Fruit fly (Drosophila melanogaster) whole organism, embryonic: ENCODE data around the gene CG1785.

ENCODE experiments used
- Antp ChIP-seq: fragments of 200-800 bp; sonication (Bioruptor generic); optimal IDR thresholded peaks from 3 replicates; lab custom pipeline; 2016; ENCODE audit warnings: missing biosample characterization, missing genetic modification characterization
- Blimp-1 ChIP-seq: fragments of 200-800 bp; sonication (Bioruptor generic); optimal IDR thresholded peaks from 3 replicates; lab custom pipeline; 2018; ENCODE audit warnings: missing biosample characterization, missing genetic modification characterization, mild to moderate bottlenecking, moderate library complexity, missing genetic modification reagents
- CG10366 ChIP-seq: fragments of 200-800 bp; sonication (Bioruptor generic); IDR thresholded peaks from 2 replicates; pipeline ENCODE4 v1.3.6; 2022; ENCODE audit warnings: missing biosample characterization, missing genetic modification characterization
- CG11723 ChIP-seq: fragments of 200-800 bp; sonication (Bioruptor generic); optimal IDR thresholded peaks from 2 replicates; lab custom pipeline; 2017; ENCODE audit warnings: missing biosample characterization, mild to moderate bottlenecking, missing genetic modification characterization
- CG13424 ChIP-seq: fragments of 200-800 bp; sonication (Bioruptor generic); optimal IDR thresholded peaks from 2 replicates; lab custom pipeline; 2019; ENCODE audit warnings: missing biosample characterization, mild to moderate bottlenecking, missing genetic modification characterization, moderate library complexity
- CG1647 ChIP-seq: fragments of 200-800 bp; sonication (Bioruptor generic); optimal IDR thresholded peaks from 3 replicates; lab custom pipeline; 2016; ENCODE audit warnings: missing biosample characterization, missing genetic modification characterization
- CG18764 ChIP-seq: fragments of 200-800 bp; sonication (Bioruptor generic); optimal IDR thresholded peaks from 3 replicates; lab custom pipeline; 2016; ENCODE audit warnings: missing biosample characterization, missing genetic modification characterization
- CG2202 ChIP-seq: fragments of 200-800 bp; sonication (Bioruptor generic); optimal IDR thresholded peaks from 2 replicates; lab custom pipeline; 2018; ENCODE audit warnings: missing biosample characterization, mild to moderate bottlenecking, missing genetic modification characterization
- CG2712 ChIP-seq: fragments of 200-800 bp; optimal IDR thresholded peaks from 3 replicates; lab custom pipeline; 2019; ENCODE audit warnings: missing biosample characterization, mild to moderate bottlenecking, missing genetic modification characterization, moderate library complexity
- CG30403 ChIP-seq: fragments of 200-800 bp; sonication (Bioruptor generic); optimal IDR thresholded peaks from 3 replicates; lab custom pipeline; 2016; ENCODE audit warnings: missing biosample characterization, missing genetic modification characterization
- CG32532 ChIP-seq: fragments of 200-800 bp; sonication (Bioruptor generic); IDR thresholded peaks from 2 replicates; pipeline ENCODE4 v1.3.6; 2022; ENCODE audit warnings: missing biosample characterization, missing genetic modification characterization
- CG32772 ChIP-seq: fragments of 200-800 bp; sonication (Bioruptor generic); IDR thresholded peaks from 2 replicates; pipeline ENCODE4 v1.3.6; 2022; ENCODE audit warnings: missing biosample characterization, missing genetic modification characterization
- CG33557 ChIP-seq: fragments of 200-800 bp; sonication (Bioruptor generic); optimal IDR thresholded peaks from 2 replicates; lab custom pipeline; 2019; ENCODE audit warnings: missing biosample characterization, mild to moderate bottlenecking, missing genetic modification characterization, moderate library complexity
- CG3407 ChIP-seq: fragments of 200-800 bp; sonication (Bioruptor generic); optimal IDR thresholded peaks from 2 replicates; lab custom pipeline; 2018; ENCODE audit warnings: missing biosample characterization, mild to moderate bottlenecking, missing genetic modification characterization
- CG43689 ChIP-seq: fragments of 200-800 bp; sonication (Bioruptor generic); IDR thresholded peaks from 2 replicates; pipeline ENCODE4 v1.3.6; 2022; ENCODE audit warnings: missing biosample characterization, missing genetic modification characterization
- CG4404 ChIP-seq: fragments of 200-800 bp; sonication (Bioruptor generic); IDR thresholded peaks from 2 replicates; pipeline ENCODE4 v1.3.6; 2022; ENCODE audit warnings: missing biosample characterization, missing genetic modification characterization
- CG7786 ChIP-seq: fragments of 200-800 bp; sonication (Bioruptor generic); optimal IDR thresholded peaks from 2 replicates; lab custom pipeline; 2016; ENCODE audit warnings: missing biosample characterization, missing genetic modification characterization
- CG8765 ChIP-seq: fragments of 200-800 bp; sonication (Bioruptor generic); IDR thresholded peaks from 2 replicates; pipeline ENCODE4 v1.3.6; 2022; ENCODE audit warnings: missing biosample characterization, missing genetic modification characterization
- Dfd ChIP-seq, 2 experiments: fragments of >200 bp; optimal IDR thresholded peaks; 2 replicates each; lab custom pipeline; 2017; ENCODE audit warnings: missing biosample characterization in 2 of 2, missing genetic modification characterization in 2 of 2
- Dip2 ChIP-seq: fragments of 200-800 bp; sonication (Bioruptor generic); IDR thresholded peaks from 2 replicates; pipeline ENCODE4 v1.3.6; 2022; ENCODE audit warnings: missing biosample characterization, missing genetic modification characterization
- Hsf ChIP-seq: fragments of 200-800 bp; sonication (Bioruptor generic); optimal IDR thresholded peaks from 3 replicates; lab custom pipeline; 2016; ENCODE audit warnings: missing biosample characterization, missing genetic modification characterization
- Lhr ChIP-seq: fragments of 200-800 bp; sonication (Bioruptor generic); optimal IDR thresholded peaks from 3 replicates; lab custom pipeline; 2017; ENCODE audit warnings: mild to moderate bottlenecking, missing biosample characterization, missing genetic modification reagents, missing genetic modification characterization
- Med ChIP-seq: fragments of 200-800 bp; sonication (Bioruptor generic); peaks from one replicate; lab custom pipeline; 2016; ENCODE audit warnings: missing biosample characterization, missing genetic modification characterization, mild to moderate bottlenecking, inconsistent platforms, moderate library complexity
- NC2β ChIP-seq: fragments of 200-800 bp; sonication (Bioruptor generic); optimal IDR thresholded peaks from 2 replicates; lab custom pipeline; 2016; ENCODE audit warnings: missing biosample characterization, missing genetic modification characterization
- Ptx1 ChIP-seq: fragments of 200-800 bp; sonication (Bioruptor generic); IDR thresholded peaks from 2 replicates; pipeline ENCODE4 v1.3.6; 2022; ENCODE audit warnings: missing biosample characterization, missing genetic modification characterization
- Sin3A ChIP-seq: fragments of >200 bp; optimal IDR thresholded peaks from 2 replicates; lab custom pipeline; 2018
- Spps ChIP-seq: fragments of 200-800 bp; sonication (Bioruptor generic); optimal IDR thresholded peaks from 2 replicates; lab custom pipeline; 2018; ENCODE audit warnings: missing biosample characterization, mild to moderate bottlenecking, missing genetic modification characterization
- TFAM ChIP-seq: fragments of 200-800 bp; sonication (Bioruptor generic); optimal IDR thresholded peaks from 2 replicates; lab custom pipeline; 2017; ENCODE audit warnings: missing biosample characterization, missing genetic modification characterization, inconsistent platforms
- Trl ChIP-seq, 3 experiments: fragments of >200 bp in 2 of 3; fragments of 200-800 bp in 1 of 3; sonication (Bioruptor generic) in 1 of 3; optimal IDR thresholded peaks; 2 replicates in 1 of 3; 3 replicates in 2 of 3; lab custom pipeline; 2016 to 2017; ENCODE audit warnings: missing biosample characterization in 1 of 3, missing genetic modification characterization in 1 of 3
- Usf ChIP-seq: fragments of 200-800 bp; sonication (Bioruptor generic); optimal IDR thresholded peaks from 2 replicates; lab custom pipeline; 2017; ENCODE audit warnings: missing genotype, missing biosample characterization, missing genetic modification characterization
- chm ChIP-seq: fragments of 200-800 bp; sonication (Bioruptor generic); IDR thresholded peaks from 2 replicates; pipeline ENCODE4 v1.3.6; 2022; ENCODE audit warnings: missing biosample characterization, missing genetic modification characterization
- crol ChIP-seq: fragments of 200-800 bp; sonication (Bioruptor generic); IDR thresholded peaks from 2 replicates; pipeline ENCODE4 v1.3.6; 2022; ENCODE audit warnings: missing biosample characterization, missing genetic modification characterization
- dmrt99B ChIP-seq: fragments of 200-800 bp; sonication (Bioruptor generic); optimal IDR thresholded peaks from 2 replicates; lab custom pipeline; 2018; ENCODE audit warnings: missing biosample characterization, mild to moderate bottlenecking, missing genetic modification characterization, moderate library complexity
- ewg ChIP-seq: fragments of 200-800 bp; sonication (Bioruptor generic); optimal IDR thresholded peaks from 3 replicates; lab custom pipeline; 2017; ENCODE audit warnings: mild to moderate bottlenecking, missing biosample characterization, missing genetic modification reagents, missing genetic modification characterization
- her ChIP-seq: fragments of 200-800 bp; sonication (Bioruptor generic); optimal IDR thresholded peaks from 2 replicates; lab custom pipeline; 2016; ENCODE audit warnings: missing biosample characterization, missing genetic modification characterization
- insv ChIP-seq, 2 experiments: fragments of 200-800 bp; sonication (Bioruptor generic); optimal IDR thresholded peaks; 3 replicates each; lab custom pipeline; 2016 to 2018; ENCODE audit warnings: missing biosample characterization in 2 of 2, missing genetic modification characterization in 2 of 2
- jing ChIP-seq: fragments of 200-800 bp; sonication (Bioruptor generic); optimal IDR thresholded peaks from 2 replicates; lab custom pipeline; 2018; ENCODE audit warnings: missing biosample characterization, mild to moderate bottlenecking, missing genetic modification characterization
- lbe ChIP-seq: fragments of 200-800 bp; sonication (Bioruptor generic); optimal IDR thresholded peaks from 2 replicates; lab custom pipeline; 2016; ENCODE audit warnings: missing biosample characterization, mild to moderate bottlenecking, missing genetic modification characterization
- nerfin-1 ChIP-seq: fragments of 200-800 bp; sonication (Bioruptor generic); optimal IDR thresholded peaks from 3 replicates; lab custom pipeline; 2019; ENCODE audit warnings: missing biosample characterization, mild to moderate bottlenecking, missing genetic modification characterization, moderate library complexity
- p53 ChIP-seq: fragments of 200-800 bp; sonication (Bioruptor generic); optimal IDR thresholded peaks from 2 replicates; lab custom pipeline; 2016; ENCODE audit warnings: missing biosample characterization, missing genetic modification characterization
- sc ChIP-seq, 3 experiments: fragments of >200 bp in 2 of 3; fragments of 200-800 bp in 1 of 3; sonication (Bioruptor generic) in 1 of 3; optimal IDR thresholded peaks; 2 replicates in 2 of 3; 3 replicates in 1 of 3; lab custom pipeline; 2017; ENCODE audit warnings: mild to moderate bottlenecking in 1 of 3, missing biosample characterization in 1 of 3, missing genetic modification characterization in 1 of 3, missing genetic modification reagents in 1 of 3
- sim ChIP-seq: fragments of 200-800 bp; sonication (Bioruptor generic); IDR thresholded peaks from 2 replicates; pipeline ENCODE4 v1.3.6; 2022; ENCODE audit warnings: missing biosample characterization, missing genetic modification characterization
- slbo ChIP-seq: fragments of 200-800 bp; sonication (Bioruptor generic); IDR thresholded peaks from 2 replicates; pipeline ENCODE4 v1.3.6; 2022; ENCODE audit warnings: missing biosample characterization, missing genetic modification characterization
- so ChIP-seq: fragments of 200-800 bp; sonication (Bioruptor generic); IDR thresholded peaks from 3 replicates; pipeline ENCODE4 v1.3.6; 2022; ENCODE audit warnings: missing biosample characterization, missing genetic modification characterization
- stwl ChIP-seq: fragments of 200-800 bp; sonication (Bioruptor generic); optimal IDR thresholded peaks from 3 replicates; lab custom pipeline; 2018; ENCODE audit warnings: missing biosample characterization, mild to moderate bottlenecking, missing genetic modification characterization, moderate library complexity
- unpg ChIP-seq: fragments of 200-800 bp; sonication (Bioruptor generic); optimal IDR thresholded peaks from 3 replicates; lab custom pipeline; 2018; ENCODE audit warnings: missing biosample characterization, mild to moderate bottlenecking, missing genetic modification characterization, moderate library complexity
- wor ChIP-seq: fragments of 200-800 bp; sonication (Bioruptor generic); IDR thresholded peaks from 2 replicates; pipeline ENCODE4 v1.3.6; 2022; ENCODE audit warnings: missing biosample characterization, missing genetic modification characterization
- zfh1 ChIP-seq: fragments of 200-800 bp; sonication (Bioruptor generic); IDR thresholded peaks from 3 replicates; pipeline ENCODE4 v1.3.6; 2022; ENCODE audit warnings: missing biosample characterization, missing genetic modification characterization

The CG1785 gene

DNA sequence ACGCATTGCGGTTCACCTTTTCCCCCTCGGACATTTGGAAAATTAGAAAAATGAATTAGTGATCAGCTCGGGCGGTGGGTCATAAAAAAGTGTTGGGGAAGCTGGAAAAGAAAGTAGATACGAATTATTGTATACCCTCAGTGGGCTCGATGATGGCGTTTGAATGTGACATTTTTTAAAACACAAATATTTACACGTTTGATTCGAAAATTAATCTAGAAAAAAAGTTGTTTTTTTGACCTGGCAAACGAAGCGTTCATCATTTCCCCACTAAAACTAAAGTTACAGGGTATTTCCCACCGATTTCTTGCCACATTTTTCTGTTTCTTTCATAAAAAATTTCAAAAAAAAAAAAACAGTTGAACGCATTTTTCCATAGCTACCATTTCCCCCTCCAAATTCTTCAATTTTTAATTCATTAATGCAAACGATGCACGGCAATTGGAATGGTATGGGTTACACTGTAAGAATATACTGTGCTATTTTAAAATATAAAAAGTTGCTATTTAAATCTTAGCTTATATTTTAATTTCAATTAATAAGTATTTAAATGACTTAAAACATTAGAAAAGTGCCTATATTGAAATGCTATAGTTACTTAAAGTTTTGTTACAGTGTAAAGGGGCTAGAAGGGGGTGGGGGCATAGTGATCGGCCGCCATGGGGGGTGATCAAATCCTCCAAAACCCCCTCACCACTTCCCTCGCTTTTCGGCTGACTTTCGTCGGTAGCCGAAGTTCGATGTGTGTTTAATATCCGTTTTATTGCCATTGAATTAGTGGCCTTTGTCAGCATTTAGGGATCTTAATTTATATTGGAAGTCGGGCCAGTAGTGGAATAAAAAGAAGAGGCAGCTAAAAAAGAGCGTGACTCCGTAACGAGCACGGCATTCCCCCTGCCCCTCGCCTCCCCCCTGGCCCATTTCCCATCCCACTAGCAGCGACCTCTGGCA is 43.1 kb upstream of the CG1785 start (continued):
- no peak for TF ChIP-seq NC2β
- peak; percentile 24 for TF ChIP-seq CG13424
- peak; percentile 44 for TF ChIP-seq dmrt99B (tag; lab: Kevin White, UChicago)
- peak; percentile 70 for TF ChIP-seq CG4404 (GFP tag; lab: Robert Waterston, UW)
- peak; percentile 90 for TF ChIP-seq zfh1 (GFP tag; lab: Robert Waterston, UW)
- TF ChIP-seq wor (GFP tag; lab: Robert Waterston, UW) = peak; percentile 62
- TF ChIP-seq CG2202 (tag; lab: Kevin White, UChicago) = no peak
- no peak for TF ChIP-seq Trl (optimal IDR thresholded peaks at IDR 0.05; lab: Kevin White, UChicago)
- TF ChIP-seq Trl (GFP tag; optimal IDR thresholded peaks at IDR 0.05; lab: Kevin White, UChicago) = no peak
- TF ChIP-seq sim (GFP tag; lab: Robert Waterston, UW) = 0 out of 2 replicates have a peak, but pooled peaks have one; percentile 9
- no peak for TF ChIP-seq sc (optimal IDR thresholded peaks at IDR 0.05; lab: Kevin White, UChicago)
- TF ChIP-seq sc (GFP tag; optimal IDR thresholded peaks at IDR 0.05; lab: Kevin White, UChicago) = no peak
- peak; percentile 75; the same call in 1 of the 2 replicates for TF ChIP-seq CG8765 (GFP tag; lab: Robert Waterston, UW)
- TF ChIP-seq insv (GFP tag; optimal IDR thresholded peaks at IDR 0.05; lab: Kevin White, UChicago) = no peak
- no peak for TF ChIP-seq lbe (GFP tag; lab: Kevin White, UChicago)
- TF ChIP-seq Dfd (GFP tag; optimal IDR thresholded peaks at IDR 0.05; lab: Kevin White, UChicago) = no peak
- no peak for TF ChIP-seq Sin3A (lab: Kevin White, UChicago)
- no peak for TF ChIP-seq Usf
- no peak for TF ChIP-seq TFAM (GFP tag; lab: Kevin White, UChicago)
- TF ChIP-seq slbo (GFP tag; lab: Robert Waterston, UW) = no peak
- TF ChIP-seq p53 (GFP tag; lab: Kevin White, UChicago) = no peak
- TF ChIP-seq nerfin-1 = peak; percentile 14
- peak; percentile 84 for TF ChIP-seq Med (GFP tag; lab: Kevin White, UChicago)
- no peak for TF ChIP-seq CG1647 (GFP tag; lab: Kevin White, UChicago)
- TF ChIP-seq CG33557 = peak; percentile 67
- no peak for TF ChIP-seq CG7786 (GFP tag; lab: Kevin White, UChicago)
- TF ChIP-seq Ptx1 = peak; percentile 52
- TF ChIP-seq CG3407 = peak; percentile 15
- peak; percentile 21 for TF ChIP-seq unpg (GFP tag; lab: Kevin White, UChicago)
- peak; percentile 32 for TF ChIP-seq Hsf (GFP tag; lab: Kevin White, UChicago)
- peak; percentile 60; the same call in 1 of the 2 replicates for TF ChIP-seq CG10366 (GFP tag; lab: Robert Waterston, UW)
- TF ChIP-seq CG30403 (GFP tag; lab: Kevin White, UChicago) = peak; percentile 30
- no peak for TF ChIP-seq Dip2
- 0 out of 3 replicates have a peak, but pooled peaks have one; percentile 22 for TF ChIP-seq so (GFP tag; lab: Robert Waterston, UW)
- peak; percentile 14 for TF ChIP-seq Lhr
- TF ChIP-seq Antp = peak; percentile 29
- no peak for TF ChIP-seq CG18764 (GFP tag; lab: Kevin White, UChicago)
- TF ChIP-seq CG11723 = no peak
- TF ChIP-seq crol (GFP tag; lab: Robert Waterston, UW) = peak; percentile 84
- TF ChIP-seq stwl = no peak
- no peak for TF ChIP-seq jing (GFP tag; lab: Kevin White, UChicago)
- TF ChIP-seq CG2712 (tag; lab: Kevin White, UChicago) = peak; percentile 78
- no peak for TF ChIP-seq Spps (tag; lab: Kevin White, UChicago)
- TF ChIP-seq Blimp-1 (GFP tag; lab: Kevin White, UChicago) = peak; percentile 50
- TF ChIP-seq ewg (GFP tag; lab: Kevin White, UChicago) = peak; percentile 35
- TF ChIP-seq CG43689 (GFP tag; lab: Robert Waterston, UW) = no peak
- peak; percentile 60; the same call in 1 of the 2 replicates for TF ChIP-seq chm (GFP tag; lab: Robert Waterston, UW)
- TF ChIP-seq CG32532 = no peak
- peak; percentile 55 for TF ChIP-seq CG32772 (GFP tag; lab: Robert Waterston, UW)
- TF ChIP-seq her (GFP tag; lab: Kevin White, UChicago) = no peak
